Worm (Caenorhabditis elegans) whole organism, L4 larva: ENCODE measurements around the gene T28A11.3.

Experiments used
- F37D6.2 ChIP-seq: sonication (generic microtip); optimal IDR thresholded peaks from 2 replicates; lab custom pipeline; 2016; ENCODE audit warnings: mild to moderate bottlenecking, missing genetic modification characterization, missing compliant biosample characterization
- R02D3.7 ChIP-seq: fragments of 150-350 bp; sonication (generic microtip); optimal IDR thresholded peaks from 3 replicates; lab custom pipeline; 2014; ENCODE audit warnings: missing biosample characterization, missing genetic modification characterization
- T20F7.1 ChIP-seq: fragments of 200-800 bp; sonication (Bioruptor generic); optimal IDR thresholded peaks from 2 replicates; lab custom pipeline; 2018; ENCODE audit warnings: mild to moderate bottlenecking, missing genetic modification characterization, missing compliant biosample characterization
- Y105C5A.15 ChIP-seq: fragments of 200-800 bp; sonication (Bioruptor generic); IDR thresholded peaks from 2 replicates; pipeline ENCODE4 v1.3.6; 2022; ENCODE audit warnings: missing genetic modification characterization, missing compliant biosample characterization
- Y48G9A.11 ChIP-seq: fragments of 200-800 bp; sonication (Bioruptor generic); IDR thresholded peaks from 2 replicates; pipeline ENCODE4 v1.3.6; 2022; ENCODE audit warnings: missing genetic modification reagents, missing genetic modification characterization, missing compliant biosample characterization
- Y75B8A.6 ChIP-seq: fragments of 200-800 bp; sonication (Bioruptor generic); IDR thresholded peaks from 2 replicates; pipeline ENCODE4 v1.3.6; 2022; ENCODE audit warnings: missing genetic modification reagents, missing genetic modification characterization, missing compliant biosample characterization
- aha-1 ChIP-seq: fragments of 150-350 bp; peaks from one replicate; lab custom pipeline; 2014; ENCODE audit warnings: missing biosample characterization, missing genetic modification characterization
- attf-4 ChIP-seq: sonication (generic microtip); optimal IDR thresholded peaks from 3 replicates; lab custom pipeline; 2017; ENCODE audit warnings: missing biosample characterization, missing genetic modification characterization
- daf-16 ChIP-seq, 3 experiments: sonication (generic microtip); optimal IDR thresholded peaks; 2 replicates each; lab custom pipeline; 2016 to 2017; ENCODE audit warnings: missing genetic modification characterization in 3 of 3, missing genetic modification reagents in 3 of 3, mild to moderate bottlenecking in 2 of 3, missing compliant biosample characterization in 2 of 3, missing biosample characterization in 1 of 3, moderate library complexity in 1 of 3
- daf-8 ChIP-seq: fragments of 200-800 bp; sonication (Bioruptor generic); IDR thresholded peaks from 2 replicates; pipeline ENCODE4 v1.3.6; 2022; ENCODE audit warnings: missing genetic modification characterization, missing compliant biosample characterization
- dmd-6 ChIP-seq: fragments of 200-800 bp; sonication (Bioruptor generic); IDR thresholded peaks from 2 replicates; pipeline ENCODE4 v1.3.6; 2022; ENCODE audit warnings: missing genetic modification reagents, missing genetic modification characterization, missing compliant biosample characterization
- dmd-8 ChIP-seq: fragments of 200-800 bp; sonication (Bioruptor generic); IDR thresholded peaks from 2 replicates; pipeline ENCODE4 v1.3.6; 2022; ENCODE audit warnings: missing genetic modification characterization, missing compliant biosample characterization
- dpl-1 ChIP-seq: fragments of 150-350 bp; optimal IDR thresholded peaks from 2 replicates; lab custom pipeline; 2014; ENCODE audit warnings: missing biosample characterization, missing genetic modification reagents, missing genetic modification characterization
- dve-1 ChIP-seq: sonication (generic microtip); optimal IDR thresholded peaks from 2 replicates; lab custom pipeline; 2017; ENCODE audit warnings: antibody characterized with exemption, mild to moderate bottlenecking, missing genetic modification characterization, missing compliant biosample characterization; ENCODE audit not compliant: insufficient read depth
- egl-27 ChIP-seq: sonication (generic microtip); optimal IDR thresholded peaks from 3 replicates; lab custom pipeline; 2017; ENCODE audit warnings: missing biosample characterization, missing genetic modification reagents, missing genetic modification characterization
- hlh-11 ChIP-seq: fragments of 200-800 bp; sonication (Bioruptor generic); optimal IDR thresholded peaks from 2 replicates; lab custom pipeline; 2018; ENCODE audit warnings: mild to moderate bottlenecking, missing genetic modification characterization, missing compliant biosample characterization
- hlh-30 ChIP-seq: sonication (generic microtip); optimal IDR thresholded peaks from 2 replicates; lab custom pipeline; 2017; ENCODE audit warnings: antibody characterized with exemption, mild to moderate bottlenecking, missing genetic modification characterization, missing compliant biosample characterization; ENCODE audit not compliant: insufficient read depth
- hmg-1.1 ChIP-seq: fragments of 200-800 bp; sonication (Bioruptor generic); IDR thresholded peaks from 2 replicates; pipeline ENCODE4 v1.3.6; 2022; ENCODE audit warnings: missing genetic modification reagents, missing genetic modification characterization, missing compliant biosample characterization
- lin-13 ChIP-seq: fragments of 150-350 bp; optimal IDR thresholded peaks from 2 replicates; lab custom pipeline; 2014; ENCODE audit warnings: missing biosample characterization, missing genetic modification reagents, missing genetic modification characterization
- lin-15B ChIP-seq: fragments of 150-350 bp; sonication (generic microtip); optimal IDR thresholded peaks from 3 replicates; lab custom pipeline; 2014; ENCODE audit warnings: missing biosample characterization, missing genetic modification characterization
- lin-38 ChIP-seq: fragments of 200-800 bp; sonication (Bioruptor generic); IDR thresholded peaks from 2 replicates; pipeline ENCODE4 v1.3.6; 2022; ENCODE audit warnings: missing genetic modification reagents, missing genetic modification characterization, missing compliant biosample characterization
- lsy-2 ChIP-seq, 2 experiments: fragments of 150-350 bp in 1 of 2; sonication (generic microtip) in 1 of 2; optimal IDR thresholded peaks; 2 replicates each; lab custom pipeline; 2014 to 2017; ENCODE audit warnings: missing biosample characterization in 2 of 2, missing genetic modification characterization in 2 of 2
- mes-2 ChIP-seq: sonication (generic microtip); optimal IDR thresholded peaks from 2 replicates; lab custom pipeline; 2016; ENCODE audit warnings: missing genotype, mild to moderate bottlenecking, missing genetic modification characterization, missing compliant biosample characterization; ENCODE audit not compliant: poor library complexity, severe bottlenecking
- mxl-2 ChIP-seq: fragments of 200-800 bp; sonication (Bioruptor generic); conservative IDR thresholded peaks from 2 replicates; pipeline ENCODE4 v1.3.6; 2022; ENCODE audit warnings: missing genetic modification reagents, missing genetic modification characterization, missing compliant biosample characterization
- nhr-10 ChIP-seq: fragments of 150-350 bp; optimal IDR thresholded peaks from 2 replicates; lab custom pipeline; 2014; ENCODE audit warnings: missing biosample characterization, missing genetic modification characterization
- nhr-111 ChIP-seq: fragments of 200-800 bp; sonication (Bioruptor generic); optimal IDR thresholded peaks from 2 replicates; lab custom pipeline; 2018; ENCODE audit warnings: mild to moderate bottlenecking, missing genetic modification characterization, missing compliant biosample characterization
- nhr-237 ChIP-seq: sonication (generic microtip); optimal IDR thresholded peaks from 2 replicates; lab custom pipeline; 2017; ENCODE audit warnings: missing biosample characterization, missing genetic modification characterization
- nhr-6 ChIP-seq: fragments of 150-350 bp; optimal IDR thresholded peaks from 2 replicates; lab custom pipeline; 2014; ENCODE audit warnings: missing biosample characterization, missing genetic modification characterization
- nhr-77 ChIP-seq: fragments of 150-350 bp; optimal IDR thresholded peaks from 2 replicates; lab custom pipeline; 2014; ENCODE audit warnings: missing biosample characterization, missing genetic modification characterization
- rbr-2 ChIP-seq: sonication (generic microtip); optimal IDR thresholded peaks from 2 replicates; lab custom pipeline; 2016; ENCODE audit warnings: missing genotype, missing genetic modification characterization, missing compliant biosample characterization
- sdz-12 ChIP-seq: fragments of 200-800 bp; sonication (Bioruptor generic); optimal IDR thresholded peaks from 2 replicates; lab custom pipeline; 2018; ENCODE audit warnings: mild to moderate bottlenecking, missing genetic modification characterization, missing compliant biosample characterization
- skn-1 ChIP-seq: fragments of 150-350 bp; optimal IDR thresholded peaks from 2 replicates; lab custom pipeline; 2014; ENCODE audit warnings: missing biosample characterization, missing genetic modification characterization
- snpc-4 ChIP-seq: fragments of 150-350 bp; optimal IDR thresholded peaks from 2 replicates; lab custom pipeline; 2014; ENCODE audit warnings: missing biosample characterization, missing genetic modification characterization
- spr-1 ChIP-seq: sonication (generic microtip); optimal IDR thresholded peaks from 2 replicates; lab custom pipeline; 2016; ENCODE audit warnings: mild to moderate bottlenecking, missing genetic modification characterization, missing compliant biosample characterization
- spr-3 ChIP-seq: fragments of 200-800 bp; sonication (Bioruptor generic); optimal IDR thresholded peaks from 2 replicates; lab custom pipeline; 2018; ENCODE audit warnings: mild to moderate bottlenecking, missing genetic modification characterization, missing compliant biosample characterization
- tag-97 ChIP-seq: fragments of 200-800 bp; sonication (Bioruptor generic); IDR thresholded peaks from 2 replicates; pipeline ENCODE4 v1.3.6; 2022; ENCODE audit warnings: missing genetic modification characterization, missing compliant biosample characterization

The T28A11.3 gene

DNA sequence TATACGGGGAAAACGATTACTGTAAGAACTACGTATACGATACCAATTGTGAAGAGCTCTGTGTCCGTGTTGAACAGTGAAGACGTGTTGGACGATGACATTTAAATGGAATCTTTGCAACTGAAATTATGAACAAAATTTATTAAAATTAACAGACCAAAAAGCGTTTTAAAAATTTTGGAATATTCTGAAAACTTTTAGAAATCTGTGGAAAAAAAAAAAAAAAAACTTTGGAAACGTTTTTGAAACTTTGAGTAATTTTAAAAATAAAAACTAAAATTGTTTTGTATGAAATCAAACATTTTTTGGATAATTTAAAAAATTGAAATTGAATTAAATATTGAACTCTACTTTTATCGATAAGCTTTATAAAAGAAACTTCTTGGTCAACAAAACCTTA is 19.1 kb upstream of the T28A11.3 start, which contains the start of gene srt-63:
Gene srt-63, minus strand, starts transcription at position 101 of the 400 bp plus-strand sequence.
- TF ChIP-seq lin-38 (GFP tag; lab: Robert Waterston, UW) (no peak), hlh-30 (tag; lab: Kevin White, UChicago) (no peak), skn-1 (tag; lab: Kevin White, UChicago) (no peak), mxl-2 (GFP tag; lab: Robert Waterston, UW) (no peak), Y75B8A.6 (GFP tag; lab: Robert Waterston, UW) (no peak), hlh-11 (tag; lab: Kevin White, UChicago) (no peak), snpc-4 (tag; lab: Kevin White, UChicago) (no peak), R02D3.7 (no peak), Y48G9A.11 (GFP tag; lab: Robert Waterston, UW) (no peak), nhr-111 (GFP tag; lab: Kevin White, UChicago) (no peak)

DNA sequence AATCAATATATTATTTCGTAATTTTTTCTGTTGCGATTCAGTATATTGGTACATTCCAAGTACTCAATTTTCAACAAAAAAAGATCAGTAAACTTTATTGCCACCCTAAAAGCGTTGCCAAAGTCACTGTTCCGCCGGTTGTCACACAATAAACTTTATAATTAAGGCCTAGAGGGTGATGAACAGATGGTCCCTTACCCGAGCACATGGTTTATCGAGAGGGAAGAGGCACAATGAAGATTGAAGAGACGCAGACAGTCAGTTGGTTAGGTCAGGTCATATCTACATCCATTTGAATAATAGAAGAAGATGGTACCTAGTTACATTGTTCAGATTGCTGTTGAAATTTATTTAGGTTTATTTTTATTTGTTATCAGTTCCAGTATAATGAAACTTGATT is 18.3 kb upstream of the T28A11.3 start:
- TF ChIP-seq nhr-237 (no peak), dpl-1 (GFP tag; lab: Kevin White, UChicago) (no peak), lsy-2 (tag; optimal IDR thresholded peaks at IDR 0.05; lab: Kevin White, UChicago) (no peak), dmd-8 (no peak), hmg-1.1 (GFP tag; lab: Robert Waterston, UW) (no peak), tag-97 (GFP tag; lab: Robert Waterston, UW) (no peak), hlh-11 (tag; lab: Kevin White, UChicago) (no peak), attf-4 (tag; lab: Kevin White, UChicago) (no peak), daf-8 (GFP tag; lab: Robert Waterston, UW) (no peak)
- TF ChIP-seq, all 104 proteins: peak for 0

DNA sequence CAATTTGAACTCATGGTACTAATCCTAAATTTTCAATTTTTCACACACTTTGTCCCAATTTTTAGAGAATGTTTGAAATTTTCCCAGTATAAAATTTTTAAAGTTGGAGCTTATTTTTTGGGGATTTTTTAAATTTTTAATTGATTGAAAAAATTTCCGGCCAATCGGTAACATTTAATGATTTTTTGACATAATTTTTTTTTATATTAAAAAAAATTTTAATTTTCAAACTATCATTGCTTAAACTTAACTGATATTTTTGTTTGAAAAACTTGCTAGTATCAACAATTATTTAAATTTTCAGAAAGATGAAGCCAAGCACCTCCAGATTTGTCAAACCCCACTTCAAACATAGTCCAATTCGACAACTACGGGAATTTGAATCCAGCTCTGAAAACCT is 17.9 kb upstream of the T28A11.3 start, which contains the start of gene T28A11.22:
Gene T28A11.22, plus strand, starts transcription at position 301 of the 400 bp plus-strand sequence.
- TF ChIP-seq hmg-1.1 (GFP tag; lab: Robert Waterston, UW) (no peak), nhr-77 (no peak), dve-1 (no peak), dpl-1 (GFP tag; lab: Kevin White, UChicago) (no peak), T20F7.1 (no peak), spr-3 (GFP tag; lab: Kevin White, UChicago) (no peak), egl-27 (tag; lab: Kevin White, UChicago) (no peak), spr-1 (tag; lab: Kevin White, UChicago) (no peak)

- TF ChIP-seq aha-1 (tag; lab: Kevin White, UChicago), result peak; percentile 70
- peak; percentile 45 for TF ChIP-seq hlh-11 (tag; lab: Kevin White, UChicago)
- no peak for TF ChIP-seq attf-4 (tag; lab: Kevin White, UChicago)
- TF ChIP-seq daf-16 (GFP tag; optimal IDR thresholded peaks at IDR 0.05; lab: Kevin White, UChicago), result peak in 1 of 2 experiments; percentile 80
- no peak for TF ChIP-seq daf-16 (tag; optimal IDR thresholded peaks at IDR 0.05; lab: Kevin White, UChicago)
- TF ChIP-seq, all 104 proteins: peak for 3
These were observed 15.9 kb upstream of the T28A11.3 start, which contains the start of gene T28A11.16 for ce11 chrV:3259168-3259622. T28A11.16 (minus strand) TSS chrV:3259218.

- TF ChIP-seq lin-15B (tag; lab: Kevin White, UChicago) (no peak), F37D6.2 (tag; lab: Kevin White, UChicago) (no peak), Y105C5A.15 (GFP tag; lab: Robert Waterston, UW) (no peak), lin-13 (GFP tag; lab: Kevin White, UChicago) (no peak), nhr-10 (tag; lab: Kevin White, UChicago) (no peak), Y48G9A.11 (GFP tag; lab: Robert Waterston, UW) (no peak), sdz-12 (GFP tag; lab: Kevin White, UChicago) (no peak), dmd-6 (no peak), lsy-2 (tag; optimal IDR thresholded peaks at IDR 0.05; lab: Kevin White, UChicago) (no peak), nhr-6 (tag; lab: Kevin White, UChicago) (no peak), rbr-2 (tag; lab: Kevin White, UChicago) (no peak), mes-2 (tag; lab: Kevin White, UChicago) (no peak)
These were observed 15.1 kb upstream of the T28A11.3 start, which contains the start of gene srbc-5 for ce11 chrV:3260075-3260474. srbc-5 (plus strand) TSS chrV:3260375.
